Fruit fly (Drosophila melanogaster) whole organism, embryonic: ENCODE measurements around the gene CG12290.

Source experiments
- CG13287 ChIP-seq: fragments of 200-800 bp; sonication (Bioruptor generic); IDR thresholded peaks from 2 replicates; pipeline ENCODE4 v1.3.6; 2022; ENCODE audit warnings: missing biosample characterization, missing genetic modification characterization; ENCODE audit not compliant: partially characterized antibody
- CG15269 ChIP-seq: fragments of 200-800 bp; sonication (Bioruptor generic); optimal IDR thresholded peaks from 2 replicates; lab custom pipeline; 2018; ENCODE audit warnings: missing biosample characterization, mild to moderate bottlenecking, missing genetic modification characterization, moderate library complexity
- CG1529 ChIP-seq: fragments of 200-800 bp; sonication (Bioruptor generic); optimal IDR thresholded peaks from 3 replicates; lab custom pipeline; 2018; ENCODE audit warnings: missing biosample characterization, missing genetic modification characterization
- CG15514 ChIP-seq: fragments of 200-800 bp; sonication (Bioruptor generic); optimal IDR thresholded peaks from 3 replicates; lab custom pipeline; 2017; ENCODE audit warnings: missing biosample characterization, missing genetic modification characterization, mild to moderate bottlenecking, moderate library complexity, missing genetic modification reagents
- CG1603 ChIP-seq: fragments of 200-800 bp; sonication (Bioruptor generic); optimal IDR thresholded peaks from 2 replicates; lab custom pipeline; 2019; ENCODE audit warnings: missing biosample characterization, mild to moderate bottlenecking, missing genetic modification characterization, moderate library complexity
- CG2120 ChIP-seq: fragments of 200-800 bp; sonication (Bioruptor generic); optimal IDR thresholded peaks from 3 replicates; lab custom pipeline; 2016; ENCODE audit warnings: missing biosample characterization, missing genetic modification characterization
- CG2875 ChIP-seq: fragments of 200-800 bp; sonication (Bioruptor generic); optimal IDR thresholded peaks from 2 replicates; lab custom pipeline; 2017; ENCODE audit warnings: missing biosample characterization, mild to moderate bottlenecking, missing genetic modification characterization, missing genetic modification reagents
- CG3163 ChIP-seq: fragments of 200-800 bp; sonication (Bioruptor generic); optimal IDR thresholded peaks from 3 replicates; lab custom pipeline; 2016; ENCODE audit warnings: missing biosample characterization, missing genetic modification characterization
- CG32532 ChIP-seq: fragments of 200-800 bp; sonication (Bioruptor generic); IDR thresholded peaks from 2 replicates; pipeline ENCODE4 v1.3.6; 2022; ENCODE audit warnings: missing biosample characterization, missing genetic modification characterization
- CG34376 ChIP-seq: fragments of 200-800 bp; sonication (Bioruptor generic); optimal IDR thresholded peaks from 2 replicates; lab custom pipeline; 2018; ENCODE audit warnings: missing biosample characterization, mild to moderate bottlenecking, missing genetic modification characterization
- CG6654 ChIP-seq: fragments of 200-800 bp; sonication (Bioruptor generic); optimal IDR thresholded peaks from 2 replicates; lab custom pipeline; 2017; ENCODE audit warnings: missing biosample characterization, mild to moderate bottlenecking, missing genetic modification characterization
- CG6765 ChIP-seq: fragments of 200-800 bp; sonication (Bioruptor generic); optimal IDR thresholded peaks from 3 replicates; lab custom pipeline; 2017; ENCODE audit warnings: missing biosample characterization, mild to moderate bottlenecking, missing genetic modification characterization
- CG6791 ChIP-seq: fragments of 200-800 bp; sonication (Bioruptor generic); IDR thresholded peaks from 3 replicates; pipeline ENCODE4 v1.3.6; 2022; ENCODE audit warnings: missing biosample characterization, missing genetic modification characterization; ENCODE audit not compliant: partially characterized antibody
- CG7963 ChIP-seq: fragments of 200-800 bp; sonication (Bioruptor generic); IDR thresholded peaks from 3 replicates; pipeline ENCODE4 v1.3.6; 2022; ENCODE audit warnings: missing biosample characterization, missing genetic modification characterization; ENCODE audit not compliant: partially characterized antibody
- CG9727 ChIP-seq: fragments of 200-800 bp; sonication (Bioruptor generic); optimal IDR thresholded peaks from 3 replicates; lab custom pipeline; 2017; ENCODE audit warnings: missing biosample characterization, mild to moderate bottlenecking, missing genetic modification characterization
- CTCF ChIP-seq: fragments of 200-800 bp; sonication (Bioruptor generic); optimal IDR thresholded peaks from 2 replicates; lab custom pipeline; 2017; ENCODE audit warnings: missing biosample characterization, mild to moderate bottlenecking, missing genetic modification characterization, moderate library complexity
- Dll ChIP-seq: fragments of 200-800 bp; sonication (Bioruptor generic); IDR thresholded peaks from 4 replicates; pipeline ENCODE4 v1.3.6; 2022; ENCODE audit warnings: missing biosample characterization, missing genetic modification characterization; ENCODE audit not compliant: partially characterized antibody
- Drgx ChIP-seq: fragments of 200-800 bp; sonication (Bioruptor generic); IDR thresholded peaks from 2 replicates; pipeline ENCODE4 v1.3.6; 2022; ENCODE audit warnings: missing biosample characterization, missing genetic modification characterization
- Eip74EF ChIP-seq, 2 experiments: fragments of 200-800 bp in 1 of 2; fragments of >200 bp in 1 of 2; sonication (Bioruptor generic) in 1 of 2; optimal IDR thresholded peaks; 2 replicates each; lab custom pipeline; 2017 to 2019; ENCODE audit warnings: missing biosample characterization in 2 of 2, missing genetic modification characterization in 2 of 2, mild to moderate bottlenecking in 1 of 2, moderate library complexity in 1 of 2
- HLH3B ChIP-seq: fragments of 200-800 bp; sonication (Bioruptor generic); IDR thresholded peaks from 2 replicates; pipeline ENCODE4 v1.3.6; 2022; ENCODE audit warnings: missing biosample characterization, missing genetic modification characterization
- Hr3 ChIP-seq: fragments of 200-800 bp; sonication (Bioruptor generic); optimal IDR thresholded peaks from 3 replicates; lab custom pipeline; 2016; ENCODE audit warnings: missing biosample characterization, missing genetic modification characterization
- Hr51 ChIP-seq, 2 experiments: fragments of 200-800 bp; sonication (Bioruptor generic); optimal IDR thresholded peaks; 2 replicates in 1 of 2; 3 replicates in 1 of 2; lab custom pipeline; 2016 to 2018; ENCODE audit warnings: missing biosample characterization in 2 of 2, missing genetic modification characterization in 2 of 2, mild to moderate bottlenecking in 1 of 2, moderate library complexity in 1 of 2
- Hr78 ChIP-seq, 2 experiments: fragments of 200-800 bp in 1 of 2; fragments of >200 bp in 1 of 2; sonication (Bioruptor generic) in 1 of 2; optimal IDR thresholded peaks; 2 replicates each; lab custom pipeline; 2017 to 2019; ENCODE audit warnings: missing biosample characterization in 2 of 2, missing genetic modification characterization in 2 of 2, mild to moderate bottlenecking in 1 of 2, moderate library complexity in 1 of 2
- Jarid2 ChIP-seq: fragments of 200-800 bp; sonication (Bioruptor generic); optimal IDR thresholded peaks from 3 replicates; lab custom pipeline; 2017; ENCODE audit warnings: mild to moderate bottlenecking, missing biosample characterization, missing genetic modification reagents, missing genetic modification characterization
- Med ChIP-seq: fragments of 200-800 bp; sonication (Bioruptor generic); peaks from one replicate; lab custom pipeline; 2016; ENCODE audit warnings: missing biosample characterization, missing genetic modification characterization, mild to moderate bottlenecking, inconsistent platforms, moderate library complexity
- NfI ChIP-seq: fragments of 200-800 bp; sonication (Bioruptor generic); optimal IDR thresholded peaks from 3 replicates; lab custom pipeline; 2018; ENCODE audit warnings: missing biosample characterization, mild to moderate bottlenecking, missing genetic modification characterization, moderate library complexity
- abd-A ChIP-seq: fragments of 200-800 bp; sonication (Bioruptor generic); optimal IDR thresholded peaks from 3 replicates; lab custom pipeline; 2019; ENCODE audit warnings: missing biosample characterization, mild to moderate bottlenecking, missing genetic modification characterization, moderate library complexity
- cad ChIP-seq: fragments of >200 bp; optimal IDR thresholded peaks from 2 replicates; lab custom pipeline; 2017; ENCODE audit warnings: missing biosample characterization, missing genetic modification characterization
- cwo ChIP-seq: fragments of 200-800 bp; sonication (Bioruptor generic); optimal IDR thresholded peaks from 3 replicates; lab custom pipeline; 2017; ENCODE audit warnings: missing biosample characterization, missing genetic modification characterization, mild to moderate bottlenecking, moderate library complexity, missing genetic modification reagents
- disco-r ChIP-seq: fragments of 200-800 bp; sonication (Bioruptor generic); optimal IDR thresholded peaks from 2 replicates; lab custom pipeline; 2016; ENCODE audit warnings: missing biosample characterization, missing genetic modification characterization
- ems ChIP-seq: fragments of 200-800 bp; sonication (Bioruptor generic); optimal IDR thresholded peaks from 3 replicates; lab custom pipeline; 2016; ENCODE audit warnings: missing biosample characterization, missing genetic modification characterization
- gem ChIP-seq: fragments of 200-800 bp; sonication (Bioruptor generic); optimal IDR thresholded peaks from 2 replicates; lab custom pipeline; 2019; ENCODE audit warnings: missing biosample characterization, mild to moderate bottlenecking, missing genetic modification characterization, moderate library complexity
- gfzf ChIP-seq: fragments of 200-800 bp; sonication (Bioruptor generic); optimal IDR thresholded peaks from 2 replicates; lab custom pipeline; 2016; ENCODE audit warnings: missing biosample characterization, mild to moderate bottlenecking, missing genetic modification characterization, moderate library complexity
- hkb ChIP-seq, 2 experiments: fragments of 200-800 bp in 1 of 2; fragments of >200 bp in 1 of 2; sonication (Bioruptor generic) in 1 of 2; IDR thresholded peaks in 1 of 2; optimal IDR thresholded peaks in 1 of 2; 2 replicates each; pipeline versions ENCODE4 v1.3.6 to Lab custom; 2017 to 2022; ENCODE audit warnings: missing biosample characterization in 1 of 2, missing genetic modification characterization in 1 of 2
- kah ChIP-seq: fragments of 200-800 bp; sonication (Bioruptor generic); optimal IDR thresholded peaks from 2 replicates; lab custom pipeline; 2018; ENCODE audit warnings: missing biosample characterization, mild to moderate bottlenecking, missing genetic modification characterization
- klu ChIP-seq: fragments of 200-800 bp; sonication (Bioruptor generic); IDR thresholded peaks from 2 replicates; pipeline ENCODE4 v1.3.6; 2022; ENCODE audit warnings: missing biosample characterization, missing genetic modification characterization
- lab ChIP-seq: fragments of 200-800 bp; sonication (Bioruptor generic); optimal IDR thresholded peaks from 3 replicates; lab custom pipeline; 2017; ENCODE audit warnings: missing biosample characterization, missing genetic modification characterization, mild to moderate bottlenecking, moderate library complexity, missing genetic modification reagents
- lilli ChIP-seq: fragments of 200-800 bp; sonication (Bioruptor generic); optimal IDR thresholded peaks from 3 replicates; lab custom pipeline; 2016; ENCODE audit warnings: missing biosample characterization, missing genetic modification characterization
- luna ChIP-seq: fragments of 200-800 bp; sonication (Bioruptor generic); optimal IDR thresholded peaks from 2 replicates; lab custom pipeline; 2016; ENCODE audit warnings: missing biosample characterization, missing genetic modification characterization
- nau ChIP-seq: fragments of 200-800 bp; sonication (Bioruptor generic); optimal IDR thresholded peaks from 3 replicates; lab custom pipeline; 2017; ENCODE audit warnings: missing biosample characterization, mild to moderate bottlenecking, missing genetic modification characterization, missing genetic modification reagents
- pb ChIP-seq: fragments of 200-800 bp; sonication (Bioruptor generic); optimal IDR thresholded peaks from 3 replicates; lab custom pipeline; 2016; ENCODE audit warnings: missing biosample characterization, missing genetic modification characterization
- pzg ChIP-seq: fragments of 200-800 bp; sonication (Bioruptor generic); optimal IDR thresholded peaks from 3 replicates; lab custom pipeline; 2018; ENCODE audit warnings: missing biosample characterization, mild to moderate bottlenecking, missing genetic modification characterization, moderate library complexity
- sens ChIP-seq: fragments of 200-800 bp; sonication (Bioruptor generic); peaks from one replicate; lab custom pipeline; 2016; ENCODE audit warnings: missing biosample characterization, missing genetic modification characterization
- slbo ChIP-seq: fragments of 200-800 bp; sonication (Bioruptor generic); IDR thresholded peaks from 2 replicates; pipeline ENCODE4 v1.3.6; 2022; ENCODE audit warnings: missing biosample characterization, missing genetic modification characterization
- tin ChIP-seq: fragments of 200-800 bp; sonication (Bioruptor generic); optimal IDR thresholded peaks from 3 replicates; lab custom pipeline; 2016; ENCODE audit warnings: missing biosample characterization, missing genetic modification characterization
- tio ChIP-seq: fragments of 200-800 bp; sonication (Bioruptor generic); optimal IDR thresholded peaks from 2 replicates; lab custom pipeline; 2017; ENCODE audit warnings: missing biosample characterization, missing genetic modification characterization, inconsistent platforms
- trh ChIP-seq: fragments of 200-800 bp; sonication (Bioruptor generic); optimal IDR thresholded peaks from 2 replicates; lab custom pipeline; 2016; ENCODE audit warnings: missing biosample characterization, missing genetic modification characterization
- zen ChIP-seq: fragments of 200-800 bp; sonication (Bioruptor generic); optimal IDR thresholded peaks from 3 replicates; lab custom pipeline; 2018; ENCODE audit warnings: missing biosample characterization, mild to moderate bottlenecking, missing genetic modification characterization, moderate library complexity

CG12290 gene

DNA sequence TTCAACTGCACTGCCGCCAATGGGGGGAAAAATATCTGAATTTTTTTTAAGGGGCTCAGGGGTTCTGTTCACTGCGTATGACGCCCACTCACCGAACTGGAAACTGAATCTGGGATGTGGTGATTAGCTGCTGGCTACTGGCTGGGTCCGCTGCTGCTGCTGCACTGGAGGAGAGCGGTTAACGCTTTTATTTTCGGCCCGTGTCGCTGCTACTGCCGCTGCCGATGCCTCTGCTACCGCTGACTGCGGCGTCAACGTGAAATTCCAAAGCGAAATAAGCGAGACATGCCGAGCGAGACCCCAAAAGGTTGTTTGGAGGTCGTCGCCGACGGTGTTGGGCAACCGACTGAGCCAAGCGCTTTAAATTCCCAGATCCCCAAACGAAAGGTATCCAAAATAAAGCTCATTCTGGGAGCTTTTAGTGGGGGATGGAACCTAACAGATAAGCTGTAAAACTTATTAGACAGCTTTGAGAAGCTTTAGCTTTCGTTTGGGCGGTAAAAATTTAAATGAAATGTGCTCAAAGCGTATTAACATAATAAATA, 31.3 kb downstream of the CG12290 start, which contains the start of gene Ald1 (continued):
- no peak for TF ChIP-seq HLH3B (GFP tag; lab: Robert Waterston, UW)
- TF ChIP-seq hkb (optimal IDR thresholded peaks at IDR 0.05; lab: Kevin White, UChicago): peak; percentile 61
- peak; percentile 16; the same call in 1 of the 2 replicates for TF ChIP-seq hkb (GFP tag; IDR thresholded peaks at IDR 0.05; lab: Robert Waterston, UW)
- no peak for TF ChIP-seq disco-r
- no peak for TF ChIP-seq CG6654 (GFP tag; lab: Kevin White, UChicago)
- no peak for TF ChIP-seq trh (GFP tag; lab: Kevin White, UChicago)
- TF ChIP-seq lab (GFP tag; lab: Kevin White, UChicago): peak; percentile 48
- TF ChIP-seq CG1603 (tag; lab: Kevin White, UChicago): peak; percentile 5
- peak; percentile 48 for TF ChIP-seq slbo (GFP tag; lab: Robert Waterston, UW)
- TF ChIP-seq Eip74EF (GFP tag; optimal IDR thresholded peaks at IDR 0.05; lab: Kevin White, UChicago): peak in 1 of 2 experiments; percentile 72
- no peak for TF ChIP-seq ems (GFP tag; lab: Kevin White, UChicago)
- no peak for TF ChIP-seq CG6765
- peak; percentile 58 for TF ChIP-seq pzg
- no peak for TF ChIP-seq klu (GFP tag; lab: Robert Waterston, UW)
- TF ChIP-seq NfI (GFP tag; lab: Kevin White, UChicago): peak; percentile 45
- peak; percentile 29 for TF ChIP-seq CG9727
- TF ChIP-seq Dll (GFP tag; lab: Robert Waterston, UW): 0 out of 4 replicates have a peak, but pooled peaks have one; percentile 17
- TF ChIP-seq CG1529 (GFP tag; lab: Kevin White, UChicago): no peak
- no peak for TF ChIP-seq tio (GFP tag; lab: Kevin White, UChicago)
- no peak for TF ChIP-seq tin
- no peak for TF ChIP-seq pb (GFP tag; lab: Kevin White, UChicago)
- TF ChIP-seq sens (GFP tag; lab: Kevin White, UChicago): peak; percentile 85
- TF ChIP-seq CG2875: no peak
- TF ChIP-seq Hr78 (GFP tag; optimal IDR thresholded peaks at IDR 0.05; lab: Kevin White, UChicago): peak in 1 of 2 experiments; percentile 99
- no peak for TF ChIP-seq zen (tag; lab: Kevin White, UChicago)
- TF ChIP-seq nau (GFP tag; lab: Kevin White, UChicago): peak; percentile 6
- peak; percentile 75 for TF ChIP-seq cwo
- TF ChIP-seq CG15269: peak; percentile 14
- no peak for TF ChIP-seq Hr3 (GFP tag; lab: Kevin White, UChicago)
- peak; percentile 50 for TF ChIP-seq Med
- peak; percentile 30 for TF ChIP-seq CG3163 (GFP tag; lab: Kevin White, UChicago)
- TF ChIP-seq luna (GFP tag; lab: Kevin White, UChicago): no peak
- TF ChIP-seq cad (GFP tag; lab: Kevin White, UChicago): no peak
- TF ChIP-seq CG2120 (GFP tag; lab: Kevin White, UChicago): peak; percentile 15
- no peak for TF ChIP-seq CG7963 (GFP tag; lab: Robert Waterston, UW)
- no peak for TF ChIP-seq gem (tag; lab: Kevin White, UChicago)
- peak; percentile 55 for TF ChIP-seq Jarid2 (GFP tag; lab: Kevin White, UChicago)
- peak in 1 of 2 experiments; percentile 25 for TF ChIP-seq Hr51 (GFP tag; optimal IDR thresholded peaks at IDR 0.05; lab: Kevin White, UChicago)
- peak; percentile 35; the same call in 1 of the 2 replicates for TF ChIP-seq CG32532
- TF ChIP-seq CG13287 (GFP tag; lab: Robert Waterston, UW): peak; percentile 65
- no peak for TF ChIP-seq Drgx (GFP tag; lab: Robert Waterston, UW)
- 0 out of 3 replicates have a peak, but pooled peaks have one; percentile 20 for TF ChIP-seq CG6791
- peak; percentile 41 for TF ChIP-seq CG15514
- peak; percentile 73 for TF ChIP-seq abd-A (tag; lab: Kevin White, UChicago)
- peak; percentile 55 for TF ChIP-seq CTCF
- peak; percentile 83 for TF ChIP-seq gfzf (GFP tag; lab: Kevin White, UChicago)
- peak; percentile 36 for TF ChIP-seq lilli (GFP tag; lab: Kevin White, UChicago)
- TF ChIP-seq CG34376 (GFP tag; lab: Kevin White, UChicago): peak; percentile 81
- no peak for TF ChIP-seq kah (GFP tag; lab: Kevin White, UChicago)
